Fruit fly (Drosophila melanogaster) whole organism, embryonic: ENCODE measurements around the gene Vha16-5.

Experiments used
- ATbp ChIP-seq: fragments of 200-800 bp; sonication (Bioruptor generic); optimal IDR thresholded peaks from 2 replicates; lab custom pipeline; 2017; ENCODE audit warnings: missing biosample characterization, mild to moderate bottlenecking, missing genetic modification characterization, missing genetic modification reagents
- Asciz ChIP-seq: fragments of 200-800 bp; sonication (Bioruptor generic); optimal IDR thresholded peaks from 2 replicates; lab custom pipeline; 2017; ENCODE audit warnings: missing biosample characterization, mild to moderate bottlenecking, missing genetic modification characterization, missing genetic modification reagents
- CG10321 ChIP-seq: fragments of 200-800 bp; sonication (Bioruptor generic); IDR thresholded peaks from 2 replicates; pipeline ENCODE4 v1.3.6; 2022; ENCODE audit warnings: missing biosample characterization, missing genetic modification characterization
- CG11247 ChIP-seq: fragments of 200-800 bp; sonication (Bioruptor generic); IDR thresholded peaks from 2 replicates; pipeline ENCODE4 v1.3.6; 2022; ENCODE audit warnings: missing biosample characterization, missing genetic modification characterization
- CG1233 ChIP-seq: fragments of 200-800 bp; sonication (Bioruptor generic); optimal IDR thresholded peaks from 4 replicates; lab custom pipeline; 2018; ENCODE audit warnings: missing biosample characterization, mild to moderate bottlenecking, missing genetic modification characterization
- CG14667 ChIP-seq: fragments of 200-800 bp; sonication (Bioruptor generic); IDR thresholded peaks from 2 replicates; pipeline ENCODE4 v1.3.6; 2022; ENCODE audit warnings: missing biosample characterization, missing genetic modification characterization
- CG17328 ChIP-seq: fragments of 200-800 bp; sonication (Bioruptor generic); IDR thresholded peaks from 2 replicates; pipeline ENCODE4 v1.3.6; 2022; ENCODE audit warnings: missing biosample characterization, missing genetic modification characterization
- CG17359 ChIP-seq: fragments of 200-800 bp; sonication (Bioruptor generic); optimal IDR thresholded peaks from 3 replicates; lab custom pipeline; 2018; ENCODE audit warnings: missing biosample characterization, mild to moderate bottlenecking, missing genetic modification characterization, moderate library complexity
- CG2116 ChIP-seq: fragments of 200-800 bp; sonication (Bioruptor generic); optimal IDR thresholded peaks from 3 replicates; lab custom pipeline; 2018; ENCODE audit warnings: missing biosample characterization, mild to moderate bottlenecking, missing genetic modification characterization
- CG2199 ChIP-seq: fragments of 200-800 bp; sonication (Bioruptor generic); IDR thresholded peaks from 3 replicates; pipeline ENCODE4 v1.3.6; 2022; ENCODE audit warnings: missing biosample characterization, missing genetic modification characterization
- CG2712 ChIP-seq: fragments of 200-800 bp; optimal IDR thresholded peaks from 3 replicates; lab custom pipeline; 2019; ENCODE audit warnings: missing biosample characterization, mild to moderate bottlenecking, missing genetic modification characterization, moderate library complexity
- CG30403 ChIP-seq: fragments of 200-800 bp; sonication (Bioruptor generic); optimal IDR thresholded peaks from 3 replicates; lab custom pipeline; 2016; ENCODE audit warnings: missing biosample characterization, missing genetic modification characterization
- CG3281 ChIP-seq: fragments of 200-800 bp; sonication (Bioruptor generic); optimal IDR thresholded peaks from 3 replicates; lab custom pipeline; 2017; ENCODE audit warnings: missing biosample characterization, mild to moderate bottlenecking, missing genetic modification characterization
- CG4360 ChIP-seq: fragments of 200-800 bp; sonication (Bioruptor generic); IDR thresholded peaks from 2 replicates; pipeline ENCODE4 v1.3.6; 2022; ENCODE audit warnings: missing biosample characterization, missing genetic modification characterization
- CG4424 ChIP-seq: fragments of 200-800 bp; sonication (Bioruptor generic); optimal IDR thresholded peaks from 3 replicates; lab custom pipeline; 2016; ENCODE audit warnings: missing biosample characterization, missing genetic modification characterization
- CG4820 ChIP-seq: fragments of 200-800 bp; sonication (Bioruptor generic); optimal IDR thresholded peaks from 3 replicates; lab custom pipeline; 2016; ENCODE audit warnings: missing biosample characterization, missing genetic modification characterization
- CG5953 ChIP-seq: fragments of 200-800 bp; sonication (Bioruptor generic); IDR thresholded peaks from 2 replicates; pipeline ENCODE4 v1.3.6; 2022; ENCODE audit warnings: missing biosample characterization, missing genetic modification characterization
- CG7556 ChIP-seq: fragments of 200-800 bp; sonication (Bioruptor generic); optimal IDR thresholded peaks from 2 replicates; lab custom pipeline; 2017; ENCODE audit warnings: missing biosample characterization, mild to moderate bottlenecking, missing genetic modification characterization
- CG8290 ChIP-seq, 3 experiments: fragments of 200-800 bp; sonication (Bioruptor generic); optimal IDR thresholded peaks; 2 replicates each; lab custom pipeline; 2016 to 2019; ENCODE audit warnings: missing biosample characterization in 3 of 3, missing genetic modification characterization in 3 of 3, mild to moderate bottlenecking in 2 of 3, moderate library complexity in 1 of 3
- CG8388 ChIP-seq: fragments of 200-800 bp; sonication (Bioruptor generic); optimal IDR thresholded peaks from 2 replicates; lab custom pipeline; 2019; ENCODE audit warnings: missing biosample characterization, mild to moderate bottlenecking, missing genetic modification characterization, moderate library complexity
- CG9797 ChIP-seq: fragments of 200-800 bp; sonication (Bioruptor generic); optimal IDR thresholded peaks from 3 replicates; lab custom pipeline; 2018; ENCODE audit warnings: missing biosample characterization, mild to moderate bottlenecking, missing genetic modification characterization
- CG9876 ChIP-seq: fragments of 200-800 bp; sonication (Bioruptor generic); optimal IDR thresholded peaks from 2 replicates; lab custom pipeline; 2016; ENCODE audit warnings: missing biosample characterization, missing genetic modification characterization
- Drgx ChIP-seq: fragments of 200-800 bp; sonication (Bioruptor generic); IDR thresholded peaks from 2 replicates; pipeline ENCODE4 v1.3.6; 2022; ENCODE audit warnings: missing biosample characterization, missing genetic modification characterization
- Ets65A ChIP-seq: fragments of 200-800 bp; sonication (Bioruptor generic); peaks from one replicate; lab custom pipeline; 2016; ENCODE audit warnings: missing biosample characterization, missing genetic modification characterization
- H15 ChIP-seq: fragments of 200-800 bp; sonication (Bioruptor generic); IDR thresholded peaks from 3 replicates; pipeline ENCODE4 v1.3.6; 2022; ENCODE audit warnings: missing biosample characterization, missing genetic modification characterization
- Med ChIP-seq: fragments of 200-800 bp; sonication (Bioruptor generic); peaks from one replicate; lab custom pipeline; 2016; ENCODE audit warnings: missing biosample characterization, missing genetic modification characterization, mild to moderate bottlenecking, inconsistent platforms, moderate library complexity
- Pdp1 ChIP-seq, 2 experiments: fragments of 200-800 bp; sonication (Bioruptor generic); optimal IDR thresholded peaks; 3 replicates each; lab custom pipeline; 2016; ENCODE audit warnings: missing biosample characterization in 2 of 2, missing genetic modification characterization in 2 of 2, mild to moderate bottlenecking in 1 of 2, moderate library complexity in 1 of 2
- Poxn ChIP-seq: fragments of 200-800 bp; sonication (Bioruptor generic); IDR thresholded peaks from 2 replicates; pipeline ENCODE4 v1.3.6; 2022; ENCODE audit warnings: missing biosample characterization, missing genetic modification characterization
- Sox102F ChIP-seq: fragments of 200-800 bp; sonication (Bioruptor generic); optimal IDR thresholded peaks from 2 replicates; lab custom pipeline; 2018; ENCODE audit warnings: missing biosample characterization, mild to moderate bottlenecking, missing genetic modification characterization, moderate library complexity
- Stat92E ChIP-seq, 3 experiments: fragments of >200 bp in 2 of 3; fragments of 200-800 bp in 1 of 3; sonication (Bioruptor generic) in 1 of 3; optimal IDR thresholded peaks; 2 replicates each; lab custom pipeline; 2017 to 2019; ENCODE audit warnings: missing biosample characterization in 3 of 3, missing genetic modification characterization in 3 of 3, mild to moderate bottlenecking in 1 of 3, moderate library complexity in 1 of 3
- Taf1 ChIP-seq: fragments of 200-800 bp; sonication (Bioruptor generic); IDR thresholded peaks from 2 replicates; pipeline ENCODE4 v1.3.6; 2022; ENCODE audit warnings: missing biosample characterization, missing genetic modification characterization
- Xbp1 ChIP-seq: fragments of 200-800 bp; sonication (Bioruptor generic); optimal IDR thresholded peaks from 3 replicates; lab custom pipeline; 2016; ENCODE audit warnings: missing biosample characterization, mild to moderate bottlenecking, missing genetic modification characterization
- Xrp1 ChIP-seq: fragments of 200-800 bp; sonication (Bioruptor generic); IDR thresholded peaks from 2 replicates; pipeline ENCODE4 v1.3.6; 2022; ENCODE audit warnings: missing biosample characterization, missing genetic modification characterization
- amos ChIP-seq: fragments of 200-800 bp; sonication (Bioruptor generic); IDR thresholded peaks from 2 replicates; pipeline ENCODE4 v1.3.6; 2022; ENCODE audit warnings: missing biosample characterization, missing genetic modification characterization; ENCODE audit not compliant: partially characterized antibody
- ase ChIP-seq: fragments of 200-800 bp; sonication (Bioruptor generic); IDR thresholded peaks from 3 replicates; pipeline ENCODE4 v1.3.6; 2022; ENCODE audit warnings: missing biosample characterization, missing genetic modification characterization
- az2 ChIP-seq: fragments of 200-800 bp; sonication (Bioruptor generic); optimal IDR thresholded peaks from 3 replicates; lab custom pipeline; 2016; ENCODE audit warnings: missing biosample characterization, missing genetic modification characterization
- bsh ChIP-seq, 2 experiments: fragments of 200-800 bp; sonication (Bioruptor generic); optimal IDR thresholded peaks; 2 replicates each; lab custom pipeline; 2017 to 2018; ENCODE audit warnings: mild to moderate bottlenecking in 2 of 2, missing biosample characterization in 2 of 2, missing genetic modification characterization in 2 of 2, moderate library complexity in 1 of 2
- ci ChIP-seq: fragments of 200-800 bp; sonication (Bioruptor generic); IDR thresholded peaks from 3 replicates; pipeline ENCODE4 v1.3.6; 2022; ENCODE audit warnings: missing biosample characterization, missing genetic modification characterization
- en ChIP-seq: fragments of 200-800 bp; sonication (Bioruptor generic); optimal IDR thresholded peaks from 2 replicates; lab custom pipeline; 2016; ENCODE audit warnings: missing biosample characterization, missing genetic modification characterization
- fd96Cb ChIP-seq: fragments of 200-800 bp; sonication (Bioruptor generic); optimal IDR thresholded peaks from 2 replicates; lab custom pipeline; 2018; ENCODE audit warnings: missing biosample characterization, mild to moderate bottlenecking, missing genetic modification characterization, moderate library complexity
- grn ChIP-seq: fragments of 200-800 bp; sonication (Bioruptor generic); optimal IDR thresholded peaks from 3 replicates; lab custom pipeline; 2017; ENCODE audit warnings: missing biosample characterization, missing genetic modification characterization
- hkb ChIP-seq, 2 experiments: fragments of 200-800 bp in 1 of 2; fragments of >200 bp in 1 of 2; sonication (Bioruptor generic) in 1 of 2; IDR thresholded peaks in 1 of 2; optimal IDR thresholded peaks in 1 of 2; 2 replicates each; pipeline versions ENCODE4 v1.3.6 to Lab custom; 2017 to 2022; ENCODE audit warnings: missing biosample characterization in 1 of 2, missing genetic modification characterization in 1 of 2
- knrl ChIP-seq: fragments of 200-800 bp; sonication (Bioruptor generic); IDR thresholded peaks from 3 replicates; pipeline ENCODE4 v1.3.6; 2022; ENCODE audit warnings: missing biosample characterization, missing genetic modification characterization; ENCODE audit not compliant: partially characterized antibody
- phol ChIP-seq: fragments of 200-800 bp; sonication (Bioruptor generic); optimal IDR thresholded peaks from 3 replicates; lab custom pipeline; 2018; ENCODE audit warnings: missing biosample characterization, mild to moderate bottlenecking, missing genetic modification characterization, moderate library complexity
- repo ChIP-seq: fragments of 200-800 bp; sonication (Bioruptor generic); optimal IDR thresholded peaks from 2 replicates; lab custom pipeline; 2016; ENCODE audit warnings: missing biosample characterization, missing genetic modification characterization
- row ChIP-seq: fragments of 200-800 bp; sonication (Bioruptor generic); IDR thresholded peaks from 3 replicates; pipeline ENCODE4 v1.3.6; 2022; ENCODE audit warnings: missing biosample characterization, missing genetic modification characterization
- sens ChIP-seq: fragments of 200-800 bp; sonication (Bioruptor generic); peaks from one replicate; lab custom pipeline; 2016; ENCODE audit warnings: missing biosample characterization, missing genetic modification characterization
- slou ChIP-seq: fragments of 200-800 bp; sonication (Bioruptor generic); optimal IDR thresholded peaks from 3 replicates; lab custom pipeline; 2016; ENCODE audit warnings: missing biosample characterization, missing genetic modification characterization
- sob ChIP-seq: fragments of 200-800 bp; sonication (Bioruptor generic); IDR thresholded peaks from 2 replicates; pipeline ENCODE4 v1.3.6; 2022; ENCODE audit warnings: missing biosample characterization, missing genetic modification characterization

Gene Vha16-5

dm6 chr2L:10748218-10748617, 11.4 kb upstream of the Vha16-5 start:
- TF ChIP-seq Sox102F (GFP tag; lab: Kevin White, UChicago) (peak; percentile 32), grn (no peak), Med (peak; percentile 41), knrl (GFP tag; lab: Robert Waterston, UW) (no peak), Taf1 (GFP tag; lab: Robert Waterston, UW) (no peak), CG17328 (GFP tag; lab: Robert Waterston, UW) (peak; percentile 23; the same call in 1 of the 2 replicates), Drgx (peak; percentile 61; the same call in 1 of the 2 replicates), fd96Cb (peak; percentile 9), CG11247 (GFP tag; lab: Robert Waterston, UW) (no peak), CG10321 (GFP tag; lab: Robert Waterston, UW) (no peak), slou (GFP tag; lab: Kevin White, UChicago) (no peak), Xbp1 (peak; percentile 16), en (GFP tag; lab: Kevin White, UChicago) (no peak), sob (GFP tag; lab: Robert Waterston, UW) (no peak), CG8290 (GFP tag; optimal IDR thresholded peaks at IDR 0.05; lab: Kevin White, UChicago) (no peak), CG8290 (tag; optimal IDR thresholded peaks at IDR 0.05; lab: Kevin White, UChicago) (no peak), CG4820 (GFP tag; lab: Kevin White, UChicago) (no peak), az2 (GFP tag; lab: Kevin White, UChicago) (peak; percentile 5), CG2199 (GFP tag; lab: Robert Waterston, UW) (0 out of 3 replicates have a peak, but pooled peaks have one; percentile 21), H15 (GFP tag; lab: Robert Waterston, UW) (0 out of 3 replicates have a peak, but pooled peaks have one; percentile 30), CG3281 (GFP tag; lab: Kevin White, UChicago) (no peak), CG2712 (tag; lab: Kevin White, UChicago) (peak; percentile 14), CG17359 (peak; percentile 40), bsh (GFP tag; optimal IDR thresholded peaks at IDR 0.05; lab: Kevin White, UChicago) (peak in 1 of 2 experiments; percentile 17), Xrp1 (GFP tag; lab: Robert Waterston, UW) (peak; percentile 49; the same call in 1 of the 2 replicates), CG5953 (0 out of 2 replicates have a peak, but pooled peaks have one; percentile 9), CG9797 (GFP tag; lab: Kevin White, UChicago) (no peak), Pdp1 (GFP tag; optimal IDR thresholded peaks at IDR 0.05; lab: Kevin White, UChicago) (peak in 1 of 2 experiments; percentile 45), row (GFP tag; lab: Robert Waterston, UW) (0 out of 3 replicates have a peak, but pooled peaks have one; percentile 14), CG9876 (GFP tag; lab: Kevin White, UChicago) (no peak), CG2116 (GFP tag; lab: Kevin White, UChicago) (peak; percentile 3), CG7556 (GFP tag; lab: Kevin White, UChicago) (no peak), Asciz (GFP tag; lab: Kevin White, UChicago) (peak; percentile 4), ase (0 out of 3 replicates have a peak, but pooled peaks have one; percentile 13), CG30403 (GFP tag; lab: Kevin White, UChicago) (peak; percentile 11), CG1233 (GFP tag; lab: Kevin White, UChicago) (no peak), ci (GFP tag; lab: Robert Waterston, UW) (peak; percentile 49; the same call in 2 of the 3 replicates), Stat92E (GFP tag; optimal IDR thresholded peaks at IDR 0.05; lab: Kevin White, UChicago) (no peak), CG8388 (peak; percentile 7), amos (GFP tag; lab: Robert Waterston, UW) (no peak), phol (peak; percentile 12), hkb (optimal IDR thresholded peaks at IDR 0.05; lab: Kevin White, UChicago) (no peak), hkb (GFP tag; IDR thresholded peaks at IDR 0.05; lab: Robert Waterston, UW) (0 out of 2 replicates have a peak, but pooled peaks have one; percentile 13), sens (GFP tag; lab: Kevin White, UChicago) (peak; percentile 75), repo (GFP tag; lab: Kevin White, UChicago) (no peak), ATbp (GFP tag; lab: Kevin White, UChicago) (peak; percentile 29), CG4424 (peak; percentile 20), Ets65A (GFP tag; lab: Kevin White, UChicago) (no peak), CG4360 (GFP tag; lab: Robert Waterston, UW) (0 out of 2 replicates have a peak, but pooled peaks have one; percentile 18), Poxn (no peak), CG14667 (0 out of 2 replicates have a peak, but pooled peaks have one; percentile 5)
